Worm (Caenorhabditis elegans): Measurements from ENCODE around the gene srw-35.

Gene srw-35

DNA sequence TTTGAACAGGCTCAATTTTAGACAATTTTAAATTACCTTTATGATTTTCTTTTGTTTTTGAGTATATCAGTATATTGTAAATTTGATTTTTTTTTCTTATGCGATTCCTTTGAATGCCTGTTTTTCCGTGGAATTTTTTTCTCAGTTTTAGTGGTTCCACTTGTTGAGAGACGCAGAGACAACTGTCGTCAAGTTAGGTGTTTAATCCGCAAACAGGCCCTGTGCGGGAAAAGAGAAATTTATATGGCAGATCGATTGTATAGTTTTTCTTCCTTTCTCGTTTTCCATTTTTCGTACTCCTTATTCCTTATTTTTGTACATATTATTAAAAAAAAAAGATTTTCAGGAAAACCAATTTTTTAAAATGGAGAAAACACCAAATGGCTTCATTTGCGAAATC, 26.7 kb downstream of the srw-35 start, which contains the start of gene F36D3.1 (continued):
- TF ChIP-seq nhr-47 (tag; optimal IDR thresholded peaks at IDR 0.05): peak; percentile 58
- no peak for TF ChIP-seq elt-3 (tag; optimal IDR thresholded peaks at IDR 0.05)
- TF ChIP-seq zip-4 (GFP tag; optimal IDR thresholded peaks at IDR 0.05): no peak
- TF ChIP-seq nhr-237 (tag; optimal IDR thresholded peaks at IDR 0.05): no peak
- no peak for TF ChIP-seq nhr-76 (tag; optimal IDR thresholded peaks at IDR 0.05)
- TF ChIP-seq lin-39 (tag; optimal IDR thresholded peaks at IDR 0.05): no peak
- peak; percentile 57 to 83 for TF ChIP-seq lsy-2 (tag; optimal IDR thresholded peaks at IDR 0.05)
- TF ChIP-seq fos-1 (tag; optimal IDR thresholded peaks at IDR 0.05): no peak
- peak; percentile 78 to 92 for TF ChIP-seq lin-35 (GFP tag; optimal IDR thresholded peaks at IDR 0.05)
- no peak for TF ChIP-seq nhr-84 (tag; optimal IDR thresholded peaks at IDR 0.05)
- no peak for TF ChIP-seq ztf-4 (tag; optimal IDR thresholded peaks at IDR 0.05)
- no peak for TF ChIP-seq hlh-4 (tag; optimal IDR thresholded peaks at IDR 0.05)
- no peak for TF ChIP-seq fkh-10 (GFP tag; optimal IDR thresholded peaks at IDR 0.05)
- TF ChIP-seq snpc-4 (tag; optimal IDR thresholded peaks at IDR 0.05): peak; percentile 38
- TF ChIP-seq sox-4 (tag; optimal IDR thresholded peaks at IDR 0.05): no peak
- TF ChIP-seq blmp-1 (tag; optimal IDR thresholded peaks at IDR 0.05): peak; percentile 71
- TF ChIP-seq egl-13 (tag; optimal IDR thresholded peaks at IDR 0.05): no peak
- TF ChIP-seq zag-1 (tag; optimal IDR thresholded peaks at IDR 0.05): no peak
- peak; percentile 15 for TF ChIP-seq dsc-1 (tag; optimal IDR thresholded peaks at IDR 0.05)
- TF ChIP-seq ztf-11 (tag; optimal IDR thresholded peaks at IDR 0.05): no peak
- TF ChIP-seq snu-23 (GFP tag; optimal IDR thresholded peaks at IDR 0.05): peak; percentile 64
- TF ChIP-seq unc-86 (tag; optimal IDR thresholded peaks at IDR 0.05): peak; percentile 7
- peak; percentile 22 for TF ChIP-seq nhr-20 (tag; optimal IDR thresholded peaks at IDR 0.05)
- no peak for TF ChIP-seq mef-2 (tag; optimal IDR thresholded peaks at IDR 0.05)
- TF ChIP-seq swsn-7 (tag; optimal IDR thresholded peaks at IDR 0.05): peak; percentile 54
- no peak for TF ChIP-seq ceh-88 (GFP tag; IDR thresholded peaks at IDR 0.05)
- TF ChIP-seq C34B4.2 (tag; optimal IDR thresholded peaks at IDR 0.05): no peak
- TF ChIP-seq tbx-2 (tag; optimal IDR thresholded peaks at IDR 0.05): peak; percentile 28
- TF ChIP-seq unc-130 (tag; optimal IDR thresholded peaks at IDR 0.05): peak; percentile 59
- no peak for TF ChIP-seq fkh-4 (tag; optimal IDR thresholded peaks at IDR 0.05; ENCODE audit: borderline replicate concordance)
- TF ChIP-seq nhr-77 (tag; optimal IDR thresholded peaks at IDR 0.05): no peak
- TF ChIP-seq efl-3 (GFP tag; optimal IDR thresholded peaks at IDR 0.05): no peak
- TF ChIP-seq sup-37 (GFP tag; optimal IDR thresholded peaks at IDR 0.05): no peak
- TF ChIP-seq sptf-1 (tag; optimal IDR thresholded peaks at IDR 0.05): no peak
- no peak for TF ChIP-seq pag-3 (tag; optimal IDR thresholded peaks at IDR 0.05; ENCODE audit: borderline replicate concordance, insufficient read depth)
- TF ChIP-seq nhr-19 (GFP tag; conservative IDR thresholded peaks at IDR 0.05): peak; percentile 26; the same call in 1 of the 2 replicates

DNA sequence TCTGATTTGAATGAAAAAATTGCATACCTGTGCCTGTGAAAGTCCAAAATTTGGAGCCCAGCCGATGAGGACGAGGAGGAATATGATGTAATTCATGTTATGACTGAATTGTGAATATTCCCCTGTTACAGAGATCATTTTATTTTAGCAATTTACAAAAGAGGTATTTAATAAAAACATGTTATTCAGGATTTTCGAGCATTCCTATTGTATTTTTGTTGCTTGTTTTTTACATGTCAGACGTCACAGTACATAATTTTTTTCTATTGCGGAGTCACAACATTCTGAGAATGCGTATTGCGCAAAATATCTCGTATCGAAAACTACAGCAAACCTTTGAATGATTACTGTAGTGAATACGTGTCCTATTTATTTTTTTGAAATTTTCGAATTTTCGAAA, 30.9 kb downstream of the srw-35 start, which contains the start of gene F36D3.14:
TSS of gene F36D3.14 (minus strand) at position 101 of the 400 bp plus-strand sequence.
- TF ChIP-seq vab-15 (tag; optimal IDR thresholded peaks at IDR 0.05) (no peak), alr-1 (tag; optimal IDR thresholded peaks at IDR 0.05; ENCODE audit: borderline replicate concordance) (no peak), pqm-1 (tag; optimal IDR thresholded peaks at IDR 0.05) (no peak), lin-13 (GFP tag; optimal IDR thresholded peaks at IDR 0.05) (no peak), zip-4 (GFP tag; optimal IDR thresholded peaks at IDR 0.05) (no peak), snpc-4 (tag; optimal IDR thresholded peaks at IDR 0.05) (no peak), nhr-47 (tag; optimal IDR thresholded peaks at IDR 0.05) (no peak), fkh-8 (tag; optimal IDR thresholded peaks at IDR 0.05) (no peak), nhr-20 (tag; optimal IDR thresholded peaks at IDR 0.05) (no peak), ama-1 (optimal IDR thresholded peaks at IDR 0.05) (no peak), sox-4 (tag; optimal IDR thresholded peaks at IDR 0.05) (no peak), ceh-63 (GFP tag; optimal IDR thresholded peaks at IDR 0.05) (no peak), nhr-11 (tag; optimal IDR thresholded peaks at IDR 0.05) (no peak), nhr-12 (tag; optimal IDR thresholded peaks at IDR 0.05) (no peak), hpl-2 (GFP tag; optimal IDR thresholded peaks at IDR 0.05) (no peak), ztf-4 (tag; optimal IDR thresholded peaks at IDR 0.05) (no peak)
